Fruit fly (Drosophila melanogaster) whole organism, pupa: Measurements from ENCODE around the gene CG8563.

Experiments
- CG13204 ChIP-seq: fragments of 200-800 bp; sonication (Bioruptor generic); optimal IDR thresholded peaks from 2 replicates; lab custom pipeline; 2018; ENCODE audit warnings: missing biosample characterization, mild to moderate bottlenecking, missing genetic modification characterization, moderate library complexity
- CG14655 ChIP-seq: fragments of 200-800 bp; sonication (Bioruptor generic); optimal IDR thresholded peaks from 3 replicates; lab custom pipeline; 2017; ENCODE audit warnings: mild to moderate bottlenecking, missing biosample characterization, missing genetic modification reagents, missing genetic modification characterization
- CG32121 ChIP-seq: fragments of 200-800 bp; sonication (Bioruptor generic); IDR thresholded peaks from 2 replicates; pipeline ENCODE4 v1.3.6; 2022; ENCODE audit warnings: missing biosample characterization, missing genetic modification characterization
- CG8159 ChIP-seq: fragments of 200-800 bp; sonication (Bioruptor generic); optimal IDR thresholded peaks from 3 replicates; lab custom pipeline; 2018; ENCODE audit warnings: missing biosample characterization, mild to moderate bottlenecking, missing genetic modification characterization, moderate library complexity
- CG9948 ChIP-seq: fragments of 200-800 bp; sonication (Bioruptor generic); optimal IDR thresholded peaks from 2 replicates; lab custom pipeline; 2018; ENCODE audit warnings: missing biosample characterization, mild to moderate bottlenecking, missing genetic modification characterization, moderate library complexity
- D1 ChIP-seq: fragments of 200-800 bp; sonication (Bioruptor generic); optimal IDR thresholded peaks from 2 replicates; lab custom pipeline; 2018; ENCODE audit warnings: missing biosample characterization, mild to moderate bottlenecking, missing genetic modification characterization, moderate library complexity
- Ets98B ChIP-seq: fragments of 200-800 bp; sonication (Bioruptor generic); IDR thresholded peaks from 2 replicates; pipeline ENCODE4 v1.3.6; 2022; ENCODE audit warnings: missing biosample characterization, missing genetic modification characterization
- Pif1B ChIP-seq: fragments of 200-800 bp; sonication (Bioruptor generic); optimal IDR thresholded peaks from 3 replicates; lab custom pipeline; 2016; ENCODE audit warnings: missing biosample characterization, missing genetic modification characterization

dm6 chr3L:7422578-7422977 is 32.0 kb downstream of the CG8563 start:
- TF ChIP-seq CG32121 (GFP tag; lab: Robert Waterston, UW) (no peak), CG13204 (no peak), Ets98B (GFP tag; lab: Robert Waterston, UW) (no peak), CG14655 (GFP tag; lab: Kevin White, UChicago) (no peak), CG9948 (tag; lab: Kevin White, UChicago) (no peak), CG8159 (tag; lab: Kevin White, UChicago) (no peak), D1 (tag; lab: Kevin White, UChicago) (no peak), Pif1B (no peak)
